Worm (Caenorhabditis elegans): ENCODE data around the gene Y81G3A.1.
"Not testable (repeated sequence)": the region's sequence is repeated elsewhere in the genome, so short reads cannot be mapped to it uniquely, and the experiment has no call there.

- not testable (repeated sequence) for TF ChIP-seq dpl-1 (GFP tag; optimal IDR thresholded peaks at IDR 0.05); nhr-6 (tag; optimal IDR thresholded peaks at IDR 0.05); mdl-1 (tag; optimal IDR thresholded peaks at IDR 0.05); nhr-25 (tag; optimal IDR thresholded peaks at IDR 0.05; ENCODE audit: borderline replicate concordance, insufficient read depth); unc-62 (GFP tag; optimal IDR thresholded peaks at IDR 0.05 in 1 of 2); unc-62 (tag; optimal IDR thresholded peaks at IDR 0.05); lin-39 (tag; optimal IDR thresholded peaks at IDR 0.05); F44E2.7 (GFP tag; IDR thresholded peaks at IDR 0.05); arid-1 (GFP tag; conservative IDR thresholded peaks at IDR 0.05); nhr-76 (tag; optimal IDR thresholded peaks at IDR 0.05); snpc-4 (tag; optimal IDR thresholded peaks at IDR 0.05); aha-1 (tag); lin-13 (GFP tag; optimal IDR thresholded peaks at IDR 0.05); unc-39 (tag; optimal IDR thresholded peaks at IDR 0.05); nhr-237 (tag; optimal IDR thresholded peaks at IDR 0.05)
Observed at ce11 chrII:13047609-13048008, 36.1 kb downstream of the Y81G3A.1 start, which contains the start of gene F42G4.2.
